Fruit fly (Drosophila melanogaster) whole organism, embryonic: ENCODE results near the gene SppL.

Source experiments
- Awh ChIP-seq: fragments of 200-800 bp; sonication (Bioruptor generic); IDR thresholded peaks from 2 replicates; pipeline ENCODE4, ENCODE4 v1.3.6; 2022; ENCODE audit warnings: missing biosample characterization, missing genetic modification characterization
- Blimp-1 ChIP-seq: fragments of 200-800 bp; sonication (Bioruptor generic); optimal IDR thresholded peaks from 3 replicates; lab custom pipeline; 2018; ENCODE audit warnings: missing biosample characterization, missing genetic modification characterization, mild to moderate bottlenecking, moderate library complexity, missing genetic modification reagents
- CG10565 ChIP-seq: fragments of 200-800 bp; sonication (Bioruptor generic); optimal IDR thresholded peaks from 3 replicates; lab custom pipeline; 2016; ENCODE audit warnings: missing biosample characterization, mild to moderate bottlenecking, missing genetic modification characterization
- CG10654 ChIP-seq: fragments of 200-800 bp; sonication (Bioruptor generic); optimal IDR thresholded peaks from 2 replicates; lab custom pipeline; 2016; ENCODE audit warnings: missing biosample characterization, missing genetic modification characterization
- CG10959 ChIP-seq: fragments of 200-800 bp; sonication (Bioruptor generic); IDR thresholded peaks from 2 replicates; pipeline ENCODE4 v1.3.6; 2022; ENCODE audit warnings: missing biosample characterization, missing genetic modification characterization
- CG11456 ChIP-seq: fragments of 200-800 bp; sonication (Bioruptor generic); IDR thresholded peaks from 3 replicates; pipeline ENCODE4 v1.3.6; 2022; ENCODE audit warnings: missing biosample characterization, missing genetic modification characterization
- CG11560 ChIP-seq: fragments of 200-800 bp; sonication (Bioruptor generic); IDR thresholded peaks from 3 replicates; pipeline ENCODE4 v1.3.6; 2022; ENCODE audit warnings: missing biosample characterization, missing genetic modification characterization
- CG12391 ChIP-seq: fragments of 200-800 bp; sonication (Bioruptor generic); optimal IDR thresholded peaks from 3 replicates; lab custom pipeline; 2018; ENCODE audit warnings: missing biosample characterization, mild to moderate bottlenecking, missing genetic modification characterization, moderate library complexity
- CG14965 ChIP-seq: fragments of 200-800 bp; sonication (Bioruptor generic); optimal IDR thresholded peaks from 2 replicates; lab custom pipeline; 2016; ENCODE audit warnings: missing biosample characterization, missing genetic modification characterization, borderline replicate concordance
- CG1529 ChIP-seq: fragments of 200-800 bp; sonication (Bioruptor generic); optimal IDR thresholded peaks from 3 replicates; lab custom pipeline; 2018; ENCODE audit warnings: missing biosample characterization, missing genetic modification characterization
- CG15514 ChIP-seq: fragments of 200-800 bp; sonication (Bioruptor generic); optimal IDR thresholded peaks from 3 replicates; lab custom pipeline; 2017; ENCODE audit warnings: missing biosample characterization, missing genetic modification characterization, mild to moderate bottlenecking, moderate library complexity, missing genetic modification reagents
- CG17568 ChIP-seq: fragments of 200-800 bp; sonication (Bioruptor generic); optimal IDR thresholded peaks from 2 replicates; lab custom pipeline; 2018; ENCODE audit warnings: missing biosample characterization, mild to moderate bottlenecking, missing genetic modification characterization, moderate library complexity
- CG18619 ChIP-seq: fragments of 200-800 bp; sonication (Bioruptor generic); optimal IDR thresholded peaks from 3 replicates; lab custom pipeline; 2017; ENCODE audit warnings: missing biosample characterization, mild to moderate bottlenecking, missing genetic modification characterization
- CG34422 ChIP-seq: fragments of 200-800 bp; sonication (Bioruptor generic); IDR thresholded peaks from 3 replicates; pipeline ENCODE4 v1.3.6; 2022; ENCODE audit warnings: missing biosample characterization, missing genetic modification characterization
- CG3838 ChIP-seq: fragments of 200-800 bp; sonication (Bioruptor generic); optimal IDR thresholded peaks from 3 replicates; lab custom pipeline; 2016; ENCODE audit warnings: missing biosample characterization, missing genetic modification characterization
- CG3847 ChIP-seq: fragments of 200-800 bp; sonication (Bioruptor generic); IDR thresholded peaks from 2 replicates; pipeline ENCODE4 v1.3.6; 2022; ENCODE audit warnings: missing biosample characterization, missing genetic modification characterization
- CG5180 ChIP-seq: fragments of 200-800 bp; sonication (Bioruptor generic); optimal IDR thresholded peaks from 3 replicates; lab custom pipeline; 2017; ENCODE audit warnings: missing biosample characterization, missing genetic modification characterization, mild to moderate bottlenecking, moderate library complexity, missing genetic modification reagents
- CG6654 ChIP-seq: fragments of 200-800 bp; sonication (Bioruptor generic); optimal IDR thresholded peaks from 2 replicates; lab custom pipeline; 2017; ENCODE audit warnings: missing biosample characterization, mild to moderate bottlenecking, missing genetic modification characterization
- CG6689 ChIP-seq: fragments of 200-800 bp; sonication (Bioruptor generic); IDR thresholded peaks from 2 replicates; pipeline ENCODE4 v1.3.6; 2022; ENCODE audit warnings: missing biosample characterization, missing genetic modification characterization
- CG7556 ChIP-seq: fragments of 200-800 bp; sonication (Bioruptor generic); optimal IDR thresholded peaks from 2 replicates; lab custom pipeline; 2017; ENCODE audit warnings: missing biosample characterization, mild to moderate bottlenecking, missing genetic modification characterization
- Chrac-16 ChIP-seq: fragments of 200-800 bp; sonication (Bioruptor generic); optimal IDR thresholded peaks from 3 replicates; lab custom pipeline; 2016; ENCODE audit warnings: missing biosample characterization, missing genetic modification characterization
- Dref ChIP-seq: fragments of 200-800 bp; sonication (Bioruptor generic); IDR thresholded peaks from 2 replicates; pipeline ENCODE4 v1.3.6; 2022; ENCODE audit warnings: missing biosample characterization, missing genetic modification characterization
- E2f1 ChIP-seq: fragments of 200-800 bp; sonication (Bioruptor generic); IDR thresholded peaks from 2 replicates; pipeline ENCODE4 v1.3.6; 2022; ENCODE audit warnings: missing biosample characterization, missing genetic modification characterization
- ERR ChIP-seq: fragments of 200-800 bp; sonication (Bioruptor generic); optimal IDR thresholded peaks from 2 replicates; lab custom pipeline; 2016; ENCODE audit warnings: missing biosample characterization, missing genetic modification characterization
- H2.0 ChIP-seq: fragments of 200-800 bp; sonication (Bioruptor generic); IDR thresholded peaks from 2 replicates; pipeline ENCODE4 v1.3.6; 2022; ENCODE audit warnings: missing biosample characterization, missing genetic modification characterization
- Hr51 ChIP-seq, 2 experiments: fragments of 200-800 bp; sonication (Bioruptor generic); optimal IDR thresholded peaks; 2 replicates in 1 of 2; 3 replicates in 1 of 2; lab custom pipeline; 2016 to 2018; ENCODE audit warnings: missing biosample characterization in 2 of 2, missing genetic modification characterization in 2 of 2, mild to moderate bottlenecking in 1 of 2, moderate library complexity in 1 of 2
- Nf-YA ChIP-seq: fragments of 200-800 bp; sonication (Bioruptor generic); IDR thresholded peaks from 2 replicates; pipeline ENCODE4 v1.3.6; 2022; ENCODE audit warnings: missing biosample characterization, missing genetic modification characterization
- PHDP ChIP-seq: fragments of 200-800 bp; sonication (Bioruptor generic); optimal IDR thresholded peaks from 3 replicates; lab custom pipeline; 2018; ENCODE audit warnings: missing biosample characterization, mild to moderate bottlenecking, missing genetic modification characterization, moderate library complexity
- Pdp1 ChIP-seq, 2 experiments: fragments of 200-800 bp; sonication (Bioruptor generic); optimal IDR thresholded peaks; 3 replicates each; lab custom pipeline; 2016; ENCODE audit warnings: missing biosample characterization in 2 of 2, missing genetic modification characterization in 2 of 2, mild to moderate bottlenecking in 1 of 2, moderate library complexity in 1 of 2
- Sox102F ChIP-seq: fragments of 200-800 bp; sonication (Bioruptor generic); optimal IDR thresholded peaks from 2 replicates; lab custom pipeline; 2018; ENCODE audit warnings: missing biosample characterization, mild to moderate bottlenecking, missing genetic modification characterization, moderate library complexity
- Stat92E ChIP-seq, 3 experiments: fragments of >200 bp in 2 of 3; fragments of 200-800 bp in 1 of 3; sonication (Bioruptor generic) in 1 of 3; optimal IDR thresholded peaks; 2 replicates each; lab custom pipeline; 2017 to 2019; ENCODE audit warnings: missing biosample characterization in 3 of 3, missing genetic modification characterization in 3 of 3, mild to moderate bottlenecking in 1 of 3, moderate library complexity in 1 of 3
- bcd ChIP-seq: fragments of 200-800 bp; sonication (Bioruptor generic); optimal IDR thresholded peaks from 2 replicates; lab custom pipeline; 2017; ENCODE audit warnings: missing biosample characterization, mild to moderate bottlenecking, missing genetic modification characterization
- cato ChIP-seq: fragments of 200-800 bp; sonication (Bioruptor generic); optimal IDR thresholded peaks from 2 replicates; lab custom pipeline; 2016; ENCODE audit warnings: missing biosample characterization, missing genetic modification characterization, borderline replicate concordance
- chif ChIP-seq, 2 experiments: fragments of 200-800 bp; sonication (Bioruptor generic); optimal IDR thresholded peaks; 3 replicates each; lab custom pipeline; 2016; ENCODE audit warnings: missing biosample characterization in 2 of 2, missing genetic modification characterization in 2 of 2
- ci ChIP-seq: fragments of 200-800 bp; sonication (Bioruptor generic); IDR thresholded peaks from 3 replicates; pipeline ENCODE4 v1.3.6; 2022; ENCODE audit warnings: missing biosample characterization, missing genetic modification characterization
- hbn ChIP-seq: fragments of 200-800 bp; sonication (Bioruptor generic); IDR thresholded peaks from 2 replicates; pipeline ENCODE4 v1.3.6; 2022; ENCODE audit warnings: missing biosample characterization, missing genetic modification characterization; ENCODE audit not compliant: partially characterized antibody
- inv ChIP-seq: fragments of 200-800 bp; sonication (Bioruptor generic); IDR thresholded peaks from 2 replicates; pipeline ENCODE4 v1.3.6; 2022; ENCODE audit warnings: missing biosample characterization, missing genetic modification characterization; ENCODE audit not compliant: partially characterized antibody
- kay ChIP-seq: fragments of 200-800 bp; sonication (Bioruptor generic); optimal IDR thresholded peaks from 2 replicates; lab custom pipeline; 2016; ENCODE audit warnings: missing biosample characterization, missing genetic modification characterization
- kni ChIP-seq: fragments of 200-800 bp; sonication (Bioruptor generic); optimal IDR thresholded peaks from 3 replicates; lab custom pipeline; 2017; ENCODE audit warnings: mild to moderate bottlenecking, missing biosample characterization, missing genetic modification reagents, missing genetic modification characterization
- lmd ChIP-seq: fragments of 200-800 bp; sonication (Bioruptor generic); IDR thresholded peaks from 2 replicates; pipeline ENCODE4 v1.3.6; 2022; ENCODE audit warnings: missing biosample characterization, missing genetic modification characterization
- lola ChIP-seq, 3 experiments: fragments of >200 bp in 2 of 3; fragments of 200-800 bp in 1 of 3; sonication (Bioruptor generic) in 1 of 3; optimal IDR thresholded peaks; 2 replicates each; lab custom pipeline; 2017 to 2019; ENCODE audit warnings: missing biosample characterization in 3 of 3, missing genetic modification characterization in 3 of 3, mild to moderate bottlenecking in 1 of 3, moderate library complexity in 1 of 3
- nerfin-1 ChIP-seq: fragments of 200-800 bp; sonication (Bioruptor generic); optimal IDR thresholded peaks from 3 replicates; lab custom pipeline; 2019; ENCODE audit warnings: missing biosample characterization, mild to moderate bottlenecking, missing genetic modification characterization, moderate library complexity
- odd ChIP-seq: fragments of 200-800 bp; sonication (Bioruptor generic); optimal IDR thresholded peaks from 2 replicates; lab custom pipeline; 2017; ENCODE audit warnings: missing biosample characterization, mild to moderate bottlenecking, missing genetic modification characterization
- org-1 ChIP-seq: fragments of 200-800 bp; sonication (Bioruptor generic); optimal IDR thresholded peaks from 2 replicates; lab custom pipeline; 2017; ENCODE audit warnings: missing biosample characterization, missing genetic modification characterization
- psq ChIP-seq: fragments of 200-800 bp; sonication (Bioruptor generic); optimal IDR thresholded peaks from 2 replicates; lab custom pipeline; 2017; ENCODE audit warnings: missing biosample characterization, missing genetic modification characterization
- sisA ChIP-seq: fragments of 200-800 bp; sonication (Bioruptor generic); IDR thresholded peaks from 2 replicates; pipeline ENCODE4 v1.3.6; 2022; ENCODE audit warnings: missing biosample characterization, missing genetic modification characterization
- slou ChIP-seq: fragments of 200-800 bp; sonication (Bioruptor generic); optimal IDR thresholded peaks from 3 replicates; lab custom pipeline; 2016; ENCODE audit warnings: missing biosample characterization, missing genetic modification characterization
- tx ChIP-seq: fragments of 200-800 bp; sonication (Bioruptor generic); optimal IDR thresholded peaks from 2 replicates; lab custom pipeline; 2016; ENCODE audit warnings: missing biosample characterization, missing genetic modification characterization
- zf30C ChIP-seq: fragments of 200-800 bp; sonication (Bioruptor generic); optimal IDR thresholded peaks from 3 replicates; lab custom pipeline; 2018; ENCODE audit warnings: missing biosample characterization, mild to moderate bottlenecking, missing genetic modification characterization

Gene SppL

DNA sequence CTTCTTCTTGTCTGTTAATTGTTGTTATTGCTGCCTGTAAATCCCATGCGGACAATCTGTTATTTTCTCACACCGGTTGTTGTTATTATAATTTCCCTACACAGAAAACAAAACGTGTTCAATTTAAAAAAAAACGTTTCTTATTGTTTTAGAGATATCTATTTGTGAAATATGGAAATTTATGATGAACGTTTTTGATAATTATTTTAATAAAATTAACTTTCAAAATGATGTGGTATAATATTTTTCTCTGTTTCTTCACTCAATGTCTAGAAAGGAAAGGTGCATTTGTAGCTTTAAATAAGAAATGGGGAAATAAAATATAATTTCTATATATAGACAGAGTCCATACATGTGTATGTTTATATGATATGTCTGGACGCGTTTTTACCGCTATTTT is 2.5 kb downstream of the SppL start (continued):
- TF ChIP-seq Chrac-16 (GFP tag; lab: Kevin White, UChicago) (peak; percentile 44), lmd (GFP tag; lab: Robert Waterston, UW) (peak; percentile 24; the same call in 1 of the 2 replicates), odd (peak; percentile 31), CG11560 (tag; lab: Robert Waterston, UW) (no peak), CG6689 (peak; percentile 76), CG11456 (GFP tag; lab: Robert Waterston, UW) (no peak), CG10959 (GFP tag; lab: Robert Waterston, UW) (peak; percentile 39; the same call in 1 of the 2 replicates), Awh (GFP tag; lab: Robert Waterston, UW) (peak; percentile 57), Hr51 (GFP tag; optimal IDR thresholded peaks at IDR 0.05; lab: Kevin White, UChicago) (peak in 1 of 2 experiments; percentile 79), CG10565 (GFP tag; lab: Kevin White, UChicago) (no peak), chif (GFP tag; optimal IDR thresholded peaks at IDR 0.05; lab: Kevin White, UChicago) (peak in 1 of 2 experiments; percentile 33), slou (no peak), CG15514 (GFP tag; lab: Kevin White, UChicago) (no peak), kay (GFP tag; lab: Kevin White, UChicago) (peak; percentile 17), CG3838 (GFP tag; lab: Kevin White, UChicago) (no peak), CG12391 (tag; lab: Kevin White, UChicago) (peak; percentile 85), CG1529 (GFP tag; lab: Kevin White, UChicago) (peak; percentile 63), sisA (GFP tag; lab: Robert Waterston, UW) (peak; percentile 72), nerfin-1 (tag; lab: Kevin White, UChicago) (peak; percentile 71), H2.0 (peak; percentile 38; the same call in 1 of the 2 replicates), inv (no peak), PHDP (tag; lab: Kevin White, UChicago) (peak; percentile 81), CG7556 (GFP tag; lab: Kevin White, UChicago) (peak; percentile 65), CG10654 (peak; percentile 35), CG6654 (no peak), Pdp1 (GFP tag; optimal IDR thresholded peaks at IDR 0.05; lab: Kevin White, UChicago) (peak in 1 of 2 experiments; percentile 2), hbn (GFP tag; lab: Robert Waterston, UW) (no peak), Blimp-1 (GFP tag; lab: Kevin White, UChicago) (peak; percentile 88), cato (GFP tag; lab: Kevin White, UChicago) (peak; percentile 35), CG17568 (no peak), CG34422 (GFP tag; lab: Robert Waterston, UW) (no peak), lola (GFP tag; optimal IDR thresholded peaks at IDR 0.05; lab: Kevin White, UChicago) (peak in 1 of 3 experiments; percentile 82), CG14965 (GFP tag; lab: Kevin White, UChicago) (no peak), CG18619 (GFP tag; lab: Kevin White, UChicago) (peak; percentile 32), Dref (no peak), bcd (GFP tag; lab: Kevin White, UChicago) (peak; percentile 42), kni (GFP tag; lab: Kevin White, UChicago) (no peak), psq (GFP tag; lab: Kevin White, UChicago) (no peak), zf30C (peak; percentile 49), ci (no peak), CG3847 (GFP tag; lab: Robert Waterston, UW) (no peak), Sox102F (GFP tag; lab: Kevin White, UChicago) (peak; percentile 88), org-1 (GFP tag; lab: Kevin White, UChicago) (peak; percentile 30), E2f1 (GFP tag; lab: Robert Waterston, UW) (peak; percentile 38; the same call in 1 of the 2 replicates), tx (GFP tag; lab: Kevin White, UChicago) (no peak), ERR (no peak), Stat92E (GFP tag; optimal IDR thresholded peaks at IDR 0.05; lab: Kevin White, UChicago) (peak in 1 of 3 experiments; percentile 50), CG5180 (no peak), Nf-YA (GFP tag; lab: Robert Waterston, UW) (no peak)
